Worm (Caenorhabditis elegans): Measurements from ENCODE around the gene mxl-3.

ce11 chrX:13331386-13331785 lies 19.2 kb downstream of the mxl-3 start, which contains the start of gene sir-2.3:
- TF ChIP-seq cebp-2 (GFP tag; IDR thresholded peaks at IDR 0.05) (no peak), tbp1 (GFP tag; optimal IDR thresholded peaks at IDR 0.05) (no peak), madf-10 (tag; optimal IDR thresholded peaks at IDR 0.05) (no peak), dpl-1 (GFP tag; optimal IDR thresholded peaks at IDR 0.05) (no peak), nfya-1 (tag; optimal IDR thresholded peaks at IDR 0.05; ENCODE audit: borderline replicate concordance, insufficient read depth) (no peak), bed-1 (GFP tag; IDR thresholded peaks at IDR 0.05) (no peak), sea-2 (GFP tag; IDR thresholded peaks at IDR 0.05) (no peak), unc-130 (GFP tag; optimal IDR thresholded peaks at IDR 0.05) (no peak)

All from whole organism, young adult.